Fruit fly (Drosophila melanogaster): Measurements from ENCODE around the gene c11.1.

Gene c11.1

DNA sequence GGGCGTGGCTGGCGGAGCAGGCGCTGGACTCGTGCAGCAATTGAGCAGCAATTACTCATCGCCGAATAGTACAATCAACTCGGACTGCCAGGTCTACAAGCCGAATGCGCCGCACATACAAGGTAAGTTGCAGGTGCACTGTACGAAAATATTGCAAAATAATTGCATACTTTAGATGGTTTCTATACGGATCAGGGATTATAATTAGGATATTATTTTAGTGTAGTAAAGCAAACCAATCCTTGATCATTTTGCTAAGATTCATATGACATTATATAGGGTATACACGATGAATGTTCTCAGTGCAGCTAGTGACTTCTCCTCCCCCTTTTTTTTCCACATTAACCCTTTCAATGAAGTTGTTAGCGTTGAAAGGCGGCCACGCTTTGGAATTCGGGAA is 12.6 kb upstream of the c11.1 start (continued):
- no peak for TF ChIP-seq CG10209 (GFP tag; optimal IDR thresholded peaks at IDR 0.05)
- TF ChIP-seq CG3838 (GFP tag; optimal IDR thresholded peaks at IDR 0.05), result no peak
- TF ChIP-seq fru (optimal IDR thresholded peaks at IDR 0.05), result no peak
- TF ChIP-seq HLH4C (GFP tag; IDR thresholded peaks at IDR 0.05; ENCODE audit: partially characterized antibody), result no peak
- TF ChIP-seq CG1529 (GFP tag; optimal IDR thresholded peaks at IDR 0.05), result peak; percentile 13
- TF ChIP-seq slbo (GFP tag; IDR thresholded peaks at IDR 0.05), result no peak
- no peak for TF ChIP-seq CG17361 (GFP tag; IDR thresholded peaks at IDR 0.05)
- no peak for TF ChIP-seq CG34376 (GFP tag; optimal IDR thresholded peaks at IDR 0.05)
- no peak for TF ChIP-seq Six4 (GFP tag; optimal IDR thresholded peaks at IDR 0.05)
- no peak for TF ChIP-seq crp (GFP tag; optimal IDR thresholded peaks at IDR 0.05)
- TF ChIP-seq Hr3 (GFP tag; optimal IDR thresholded peaks at IDR 0.05), result no peak
- TF ChIP-seq zen2 (GFP tag; IDR thresholded peaks at IDR 0.05; ENCODE audit: partially characterized antibody), result no peak
- peak; percentile 2 for TF ChIP-seq CG4820 (GFP tag; optimal IDR thresholded peaks at IDR 0.05)
- peak; percentile 15 for TF ChIP-seq CG17829 (tag; optimal IDR thresholded peaks at IDR 0.05)
- no peak for TF ChIP-seq crc (GFP tag; optimal IDR thresholded peaks at IDR 0.05)
- peak; percentile 26; the same call in 1 of the 2 replicates for TF ChIP-seq sisA (GFP tag; IDR thresholded peaks at IDR 0.05)
- TF ChIP-seq Stat92E (GFP tag; optimal IDR thresholded peaks at IDR 0.05), result no peak
- peak; percentile 14 for TF ChIP-seq CG1602 (GFP tag; optimal IDR thresholded peaks at IDR 0.05)
- no peak for TF ChIP-seq hbn (GFP tag; IDR thresholded peaks at IDR 0.05; ENCODE audit: partially characterized antibody)
- no peak for TF ChIP-seq PHDP (tag; optimal IDR thresholded peaks at IDR 0.05)
- TF ChIP-seq CG34422 (GFP tag; IDR thresholded peaks at IDR 0.05), result 0 out of 3 replicates have a peak, but pooled peaks have one; percentile 25
- TF ChIP-seq br (optimal IDR thresholded peaks at IDR 0.05), result no peak
- no peak for TF ChIP-seq p53 (GFP tag; optimal IDR thresholded peaks at IDR 0.05)
- TF ChIP-seq ken (GFP tag; IDR thresholded peaks at IDR 0.05), result peak; percentile 37; the same call in 1 of the 3 replicates
- TF ChIP-seq E2f1 (GFP tag; IDR thresholded peaks at IDR 0.05), result peak; percentile 29; the same call in 1 of the 2 replicates
- TF ChIP-seq abd-A (tag; optimal IDR thresholded peaks at IDR 0.05), result no peak
- peak; percentile 57; the same call in 1 of the 3 replicates for TF ChIP-seq ci (GFP tag; IDR thresholded peaks at IDR 0.05)
- TF ChIP-seq nerfin-2 (GFP tag; IDR thresholded peaks at IDR 0.05; ENCODE audit: partially characterized antibody), result no peak
- TF ChIP-seq B-H2 (GFP tag; optimal IDR thresholded peaks at IDR 0.05), result no peak
- no peak for TF ChIP-seq CG13287 (GFP tag; IDR thresholded peaks at IDR 0.05; ENCODE audit: partially characterized antibody)
- no peak for TF ChIP-seq dan (GFP tag; IDR thresholded peaks at IDR 0.05)
- TF ChIP-seq sens (GFP tag), result peak; percentile 84
- TF ChIP-seq Eip74EF (GFP tag; optimal IDR thresholded peaks at IDR 0.05), result no peak
- no peak for TF ChIP-seq CG3726 (GFP tag; IDR thresholded peaks at IDR 0.05)
- peak; percentile 22; the same call in 1 of the 2 replicates for TF ChIP-seq Ptx1 (GFP tag; IDR thresholded peaks at IDR 0.05)
- TF ChIP-seq CG6813 (GFP tag; optimal IDR thresholded peaks at IDR 0.05), result no peak
- TF ChIP-seq Sry-β (GFP tag; optimal IDR thresholded peaks at IDR 0.05), result no peak
- TF ChIP-seq CG7987 (GFP tag; optimal IDR thresholded peaks at IDR 0.05), result no peak
- peak; percentile 33 for TF ChIP-seq phol (tag; optimal IDR thresholded peaks at IDR 0.05)
- TF ChIP-seq CG30403 (GFP tag; optimal IDR thresholded peaks at IDR 0.05), result peak; percentile 11
- no peak for TF ChIP-seq CG8944 (GFP tag; optimal IDR thresholded peaks at IDR 0.05)
- no peak for TF ChIP-seq lilli (GFP tag; optimal IDR thresholded peaks at IDR 0.05)
- TF ChIP-seq CG11696 (GFP tag; IDR thresholded peaks at IDR 0.05), result no peak
- TF ChIP-seq al (GFP tag; IDR thresholded peaks at IDR 0.05), result no peak
- no peak for TF ChIP-seq CG4617 (GFP tag; optimal IDR thresholded peaks at IDR 0.05; ENCODE audit: borderline replicate concordance)
- TF ChIP-seq dmrt11E (tag; optimal IDR thresholded peaks at IDR 0.05), result peak; percentile 61
- TF ChIP-seq hb (GFP tag; IDR thresholded peaks at IDR 0.05; ENCODE audit: partially characterized antibody), result no peak
- peak; percentile 72 for TF ChIP-seq Ets65A (GFP tag)
- TF ChIP-seq HmgD (GFP tag; optimal IDR thresholded peaks at IDR 0.05), result no peak
- peak; percentile 19 for TF ChIP-seq CG16815 (GFP tag; optimal IDR thresholded peaks at IDR 0.05)
- TF ChIP-seq CG17385 (GFP tag; optimal IDR thresholded peaks at IDR 0.05), result no peak

Data from whole organism, embryonic.